Fruit fly (Drosophila melanogaster): ENCODE data around the gene Naa30A.

Gene Naa30A

DNA sequence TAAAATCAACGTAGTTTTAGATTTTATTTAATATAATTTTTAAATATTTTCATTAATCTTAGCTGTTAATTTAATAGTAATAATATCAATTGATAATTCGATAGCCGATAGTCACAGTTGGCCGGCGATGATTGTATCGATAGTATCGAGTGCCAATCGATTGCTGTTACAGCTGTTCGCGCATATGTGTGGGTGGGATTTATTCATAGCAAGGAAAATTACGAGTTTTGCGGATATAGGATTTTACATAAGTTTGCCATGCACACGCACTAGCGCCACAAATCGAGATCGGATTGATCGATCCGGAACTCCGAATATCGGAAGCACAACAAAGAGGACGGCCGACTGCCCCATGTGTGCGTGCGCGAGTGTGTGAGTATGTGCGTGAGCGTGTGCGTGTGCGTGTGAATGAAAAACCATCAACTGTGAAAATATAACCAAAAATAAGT lies at the start of gene Naa30A (continued):
- TF ChIP-seq Dll (GFP tag; IDR thresholded peaks at IDR 0.05; ENCODE audit: partially characterized antibody) = peak; percentile 96
- peak; percentile 27 for TF ChIP-seq CG13296 (GFP tag; optimal IDR thresholded peaks at IDR 0.05)
- TF ChIP-seq Doc3 (GFP tag; IDR thresholded peaks at IDR 0.05; ENCODE audit: partially characterized antibody) = peak; percentile 90
- TF ChIP-seq insv (GFP tag; optimal IDR thresholded peaks at IDR 0.05) = no peak
- TF ChIP-seq CG13424 (tag; optimal IDR thresholded peaks at IDR 0.05) = peak; percentile 12
- TF ChIP-seq bowl (GFP tag; IDR thresholded peaks at IDR 0.05) = no peak
- TF ChIP-seq pfk (GFP tag; optimal IDR thresholded peaks at IDR 0.05) = no peak
- TF ChIP-seq crp (GFP tag; optimal IDR thresholded peaks at IDR 0.05) = peak; percentile 29 to 91
- no peak for TF ChIP-seq Trl (optimal IDR thresholded peaks at IDR 0.05)
- TF ChIP-seq Trl (GFP tag; optimal IDR thresholded peaks at IDR 0.05) = no peak
- TF ChIP-seq CG8478 (optimal IDR thresholded peaks at IDR 0.05) = peak; percentile 87
- TF ChIP-seq CG6175 (GFP tag; IDR thresholded peaks at IDR 0.05) = no peak
- TF ChIP-seq CG4282 (GFP tag; optimal IDR thresholded peaks at IDR 0.05) = no peak
- no peak for TF ChIP-seq CG7372 (GFP tag; IDR thresholded peaks at IDR 0.05)
- TF ChIP-seq Rx (GFP tag; IDR thresholded peaks at IDR 0.05) = no peak
- peak; percentile 63 for TF ChIP-seq Sry-δ (GFP tag; optimal IDR thresholded peaks at IDR 0.05)
- no peak for TF ChIP-seq Gug (GFP tag; IDR thresholded peaks at IDR 0.05)
- no peak for TF ChIP-seq ac (GFP tag; optimal IDR thresholded peaks at IDR 0.05)
- TF ChIP-seq D19B (GFP tag; optimal IDR thresholded peaks at IDR 0.05) = no peak
- TF ChIP-seq lbe (GFP tag; optimal IDR thresholded peaks at IDR 0.05) = no peak
- TF ChIP-seq inv (GFP tag; IDR thresholded peaks at IDR 0.05; ENCODE audit: partially characterized antibody) = peak; percentile 93
- TF ChIP-seq pzg (GFP tag; optimal IDR thresholded peaks at IDR 0.05) = peak; percentile 67
- peak; percentile 1 for TF ChIP-seq CG8290 (GFP tag; optimal IDR thresholded peaks at IDR 0.05)
- TF ChIP-seq CG8290 (tag; optimal IDR thresholded peaks at IDR 0.05) = peak in 1 of 2 experiments; percentile 36
- no peak for TF ChIP-seq kay (GFP tag; optimal IDR thresholded peaks at IDR 0.05)
- TF ChIP-seq HLH4C (GFP tag; IDR thresholded peaks at IDR 0.05; ENCODE audit: partially characterized antibody) = peak; percentile 97
- no peak for TF ChIP-seq Ptx1 (GFP tag; IDR thresholded peaks at IDR 0.05)
- no peak for TF ChIP-seq CG12744 (GFP tag; optimal IDR thresholded peaks at IDR 0.05)
- peak in 1 of 2 experiments; percentile 24 for TF ChIP-seq dpn (GFP tag; optimal IDR thresholded peaks at IDR 0.05)
- no peak for TF ChIP-seq da (GFP tag; optimal IDR thresholded peaks at IDR 0.05)
- no peak for TF ChIP-seq gcm (GFP tag; optimal IDR thresholded peaks at IDR 0.05)
- TF ChIP-seq CG3407 (GFP tag; optimal IDR thresholded peaks at IDR 0.05) = no peak
- peak; percentile 49 for TF ChIP-seq E2f2 (GFP tag; IDR thresholded peaks at IDR 0.05)
- peak; percentile 34 for TF ChIP-seq CG10267 (tag; optimal IDR thresholded peaks at IDR 0.05)
- peak; percentile 52; the same call in 2 of the 3 replicates for TF ChIP-seq row (GFP tag; IDR thresholded peaks at IDR 0.05)
- TF ChIP-seq Poxn (GFP tag; IDR thresholded peaks at IDR 0.05) = no peak
- TF ChIP-seq ash1 (GFP tag; optimal IDR thresholded peaks at IDR 0.05) = no peak
- peak; percentile 71 for TF ChIP-seq CG4617 (GFP tag; optimal IDR thresholded peaks at IDR 0.05; ENCODE audit: borderline replicate concordance)
- TF ChIP-seq zen2 (GFP tag; IDR thresholded peaks at IDR 0.05; ENCODE audit: partially characterized antibody) = peak; percentile 87
- TF ChIP-seq CG31441 (GFP tag; IDR thresholded peaks at IDR 0.05) = 0 out of 2 replicates have a peak, but pooled peaks have one; percentile 34
- peak; percentile 48 for TF ChIP-seq Med (GFP tag)
- TF ChIP-seq CG33213 (GFP tag; optimal IDR thresholded peaks at IDR 0.05) = no peak
- TF ChIP-seq twi (tag; optimal IDR thresholded peaks at IDR 0.05) = peak; percentile 38
- TF ChIP-seq CG3281 (GFP tag; optimal IDR thresholded peaks at IDR 0.05) = peak; percentile 7
- peak; percentile 43 for TF ChIP-seq nmo (GFP tag; optimal IDR thresholded peaks at IDR 0.05)
- peak; percentile 96 for TF ChIP-seq CG7963 (GFP tag; IDR thresholded peaks at IDR 0.05; ENCODE audit: partially characterized antibody)
- no peak for TF ChIP-seq CG7271 (tag; optimal IDR thresholded peaks at IDR 0.05)

Measured in whole organism, embryonic.